Worm (Caenorhabditis elegans) whole organism, L4 larva: ENCODE data around the gene ZK892.4.

Experiments used
- F10B5.3 ChIP-seq: sonication (generic microtip); optimal IDR thresholded peaks from 2 replicates; lab custom pipeline; 2016; ENCODE audit warnings: mild to moderate bottlenecking, missing genetic modification characterization, missing compliant biosample characterization
- F44E2.7 ChIP-seq: fragments of 200-800 bp; sonication (Bioruptor generic); IDR thresholded peaks from 2 replicates; pipeline ENCODE4 v2.1.2; 2022; ENCODE audit warnings: missing genetic modification characterization, missing compliant biosample characterization
- T20F7.1 ChIP-seq: fragments of 200-800 bp; sonication (Bioruptor generic); optimal IDR thresholded peaks from 2 replicates; lab custom pipeline; 2018; ENCODE audit warnings: mild to moderate bottlenecking, missing genetic modification characterization, missing compliant biosample characterization
- Y48G9A.11 ChIP-seq: fragments of 200-800 bp; sonication (Bioruptor generic); IDR thresholded peaks from 2 replicates; pipeline ENCODE4 v1.3.6; 2022; ENCODE audit warnings: missing genetic modification reagents, missing genetic modification characterization, missing compliant biosample characterization
- ZK337.2 ChIP-seq: fragments of 200-800 bp; sonication (Bioruptor generic); IDR thresholded peaks from 2 replicates; pipeline ENCODE4 v1.3.6; 2022; ENCODE audit warnings: missing genetic modification reagents, missing genetic modification characterization, missing compliant biosample characterization
- aha-1 ChIP-seq: fragments of 150-350 bp; peaks from one replicate; lab custom pipeline; 2014; ENCODE audit warnings: missing biosample characterization, missing genetic modification characterization
- ceh-44 ChIP-seq: fragments of 200-800 bp; sonication (Bioruptor generic); IDR thresholded peaks from 2 replicates; pipeline ENCODE4 v1.3.6; 2022; ENCODE audit warnings: missing genetic modification reagents, missing genetic modification characterization, missing compliant biosample characterization
- ceh-62 ChIP-seq: sonication (generic microtip); optimal IDR thresholded peaks from 2 replicates; lab custom pipeline; 2017; ENCODE audit warnings: missing biosample characterization, missing genetic modification characterization
- ceh-82 ChIP-seq: sonication (generic microtip); optimal IDR thresholded peaks from 2 replicates; lab custom pipeline; 2017; ENCODE audit warnings: missing biosample characterization, missing genetic modification characterization
- daf-16 ChIP-seq, 3 experiments: sonication (generic microtip); optimal IDR thresholded peaks; 2 replicates each; lab custom pipeline; 2016 to 2017; ENCODE audit warnings: missing genetic modification characterization in 3 of 3, missing genetic modification reagents in 3 of 3, mild to moderate bottlenecking in 2 of 3, missing compliant biosample characterization in 2 of 3, missing biosample characterization in 1 of 3, moderate library complexity in 1 of 3
- dmd-6 ChIP-seq: fragments of 200-800 bp; sonication (Bioruptor generic); IDR thresholded peaks from 2 replicates; pipeline ENCODE4 v1.3.6; 2022; ENCODE audit warnings: missing genetic modification reagents, missing genetic modification characterization, missing compliant biosample characterization
- dpl-1 ChIP-seq: fragments of 150-350 bp; optimal IDR thresholded peaks from 2 replicates; lab custom pipeline; 2014; ENCODE audit warnings: missing biosample characterization, missing genetic modification reagents, missing genetic modification characterization
- duxl-1 ChIP-seq: sonication (generic microtip); optimal IDR thresholded peaks from 2 replicates; lab custom pipeline; 2016; ENCODE audit warnings: mild to moderate bottlenecking, missing genetic modification characterization, moderate library complexity, missing compliant biosample characterization; ENCODE audit not compliant: poor library complexity
- dve-1 ChIP-seq: sonication (generic microtip); optimal IDR thresholded peaks from 2 replicates; lab custom pipeline; 2017; ENCODE audit warnings: antibody characterized with exemption, mild to moderate bottlenecking, missing genetic modification characterization, missing compliant biosample characterization; ENCODE audit not compliant: insufficient read depth
- hif-1 ChIP-seq, 2 experiments: sonication (generic microtip); optimal IDR thresholded peaks; 2 replicates each; lab custom pipeline; 2016 to 2017; ENCODE audit warnings: missing compliant biosample characterization in 2 of 2, missing genetic modification characterization in 2 of 2, missing genetic modification reagents in 2 of 2, missing genotype in 2 of 2, mild to moderate bottlenecking in 1 of 2
- hlh-30 ChIP-seq: sonication (generic microtip); optimal IDR thresholded peaks from 2 replicates; lab custom pipeline; 2017; ENCODE audit warnings: antibody characterized with exemption, mild to moderate bottlenecking, missing genetic modification characterization, missing compliant biosample characterization; ENCODE audit not compliant: insufficient read depth
- jun-1 ChIP-seq: fragments of 150-350 bp; optimal IDR thresholded peaks from 2 replicates; lab custom pipeline; 2014; ENCODE audit warnings: missing biosample characterization, missing genetic modification reagents, missing genetic modification characterization
- lim-7 ChIP-seq: fragments of 200-800 bp; sonication (Bioruptor generic); IDR thresholded peaks from 2 replicates; pipeline ENCODE4 v1.3.6; 2022; ENCODE audit warnings: missing genetic modification characterization, missing compliant biosample characterization
- lin-1 ChIP-seq: fragments of 200-800 bp; sonication (Bioruptor generic); IDR thresholded peaks from 2 replicates; pipeline ENCODE4 v1.3.6; 2022; ENCODE audit warnings: missing genetic modification reagents, missing genetic modification characterization, missing compliant biosample characterization
- lin-38 ChIP-seq: fragments of 200-800 bp; sonication (Bioruptor generic); IDR thresholded peaks from 2 replicates; pipeline ENCODE4 v1.3.6; 2022; ENCODE audit warnings: missing genetic modification reagents, missing genetic modification characterization, missing compliant biosample characterization
- lin-39 ChIP-seq: fragments of 150-350 bp; optimal IDR thresholded peaks from 2 replicates; lab custom pipeline; 2014; ENCODE audit warnings: missing biosample characterization, missing genetic modification reagents, missing genetic modification characterization
- lsy-2 ChIP-seq, 2 experiments: fragments of 150-350 bp in 1 of 2; sonication (generic microtip) in 1 of 2; optimal IDR thresholded peaks; 2 replicates each; lab custom pipeline; 2014 to 2017; ENCODE audit warnings: missing biosample characterization in 2 of 2, missing genetic modification characterization in 2 of 2
- mdt-29 ChIP-seq: fragments of 200-800 bp; sonication (Bioruptor generic); IDR thresholded peaks from 2 replicates; pipeline ENCODE4 v1.3.6; 2022; ENCODE audit warnings: missing genetic modification reagents, missing genetic modification characterization, missing compliant biosample characterization
- mes-2 ChIP-seq: sonication (generic microtip); optimal IDR thresholded peaks from 2 replicates; lab custom pipeline; 2016; ENCODE audit warnings: missing genotype, mild to moderate bottlenecking, missing genetic modification characterization, missing compliant biosample characterization; ENCODE audit not compliant: poor library complexity, severe bottlenecking
- mxl-3 ChIP-seq: fragments of 200-800 bp; sonication (Bioruptor generic); optimal IDR thresholded peaks from 2 replicates; lab custom pipeline; 2018; ENCODE audit warnings: mild to moderate bottlenecking, missing genetic modification characterization, missing compliant biosample characterization
- nhr-102 ChIP-seq: sonication (generic microtip); optimal IDR thresholded peaks from 2 replicates; lab custom pipeline; 2016; ENCODE audit warnings: mild to moderate bottlenecking, missing genetic modification characterization, moderate library complexity, missing compliant biosample characterization
- nhr-237 ChIP-seq: sonication (generic microtip); optimal IDR thresholded peaks from 2 replicates; lab custom pipeline; 2017; ENCODE audit warnings: missing biosample characterization, missing genetic modification characterization
- nhr-25 ChIP-seq: sonication (generic microtip); optimal IDR thresholded peaks from 2 replicates; lab custom pipeline; 2017; ENCODE audit warnings: missing genetic modification characterization, mild to moderate bottlenecking, missing compliant biosample characterization, antibody characterized with exemption, moderate library complexity, borderline replicate concordance; ENCODE audit not compliant: insufficient read depth
- nhr-28 ChIP-seq: fragments of 150-350 bp; optimal IDR thresholded peaks from 2 replicates; lab custom pipeline; 2014; ENCODE audit warnings: missing biosample characterization, missing genetic modification characterization
- nhr-48 ChIP-seq: sonication (generic microtip); optimal IDR thresholded peaks from 2 replicates; lab custom pipeline; 2016; ENCODE audit warnings: mild to moderate bottlenecking, missing genetic modification characterization, missing compliant biosample characterization
- nhr-76 ChIP-seq: fragments of 150-350 bp; optimal IDR thresholded peaks from 2 replicates; lab custom pipeline; 2014; ENCODE audit warnings: missing biosample characterization, missing genetic modification characterization
- nhr-77 ChIP-seq: fragments of 150-350 bp; optimal IDR thresholded peaks from 2 replicates; lab custom pipeline; 2014; ENCODE audit warnings: missing biosample characterization, missing genetic modification characterization
- pqm-1 ChIP-seq: sonication (generic microtip); optimal IDR thresholded peaks from 2 replicates; lab custom pipeline; 2017; ENCODE audit warnings: missing biosample characterization, missing genetic modification characterization
- set-16 ChIP-seq: fragments of 200-800 bp; sonication (Bioruptor generic); IDR thresholded peaks from 2 replicates; pipeline ENCODE4 v1.3.6; 2022; ENCODE audit warnings: missing genetic modification reagents, missing genetic modification characterization, missing compliant biosample characterization
- snpc-1.2 ChIP-seq: fragments of 200-800 bp; sonication (Bioruptor generic); IDR thresholded peaks from 2 replicates; pipeline ENCODE4 v1.3.6; 2022; ENCODE audit warnings: missing genetic modification reagents, missing genetic modification characterization, missing compliant biosample characterization
- spr-1 ChIP-seq: sonication (generic microtip); optimal IDR thresholded peaks from 2 replicates; lab custom pipeline; 2016; ENCODE audit warnings: mild to moderate bottlenecking, missing genetic modification characterization, missing compliant biosample characterization
- spr-3 ChIP-seq: fragments of 200-800 bp; sonication (Bioruptor generic); optimal IDR thresholded peaks from 2 replicates; lab custom pipeline; 2018; ENCODE audit warnings: mild to moderate bottlenecking, missing genetic modification characterization, missing compliant biosample characterization
- tag-97 ChIP-seq: fragments of 200-800 bp; sonication (Bioruptor generic); IDR thresholded peaks from 2 replicates; pipeline ENCODE4 v1.3.6; 2022; ENCODE audit warnings: missing genetic modification characterization, missing compliant biosample characterization
- unc-130 ChIP-seq: sonication (generic microtip); optimal IDR thresholded peaks from 2 replicates; lab custom pipeline; 2016; ENCODE audit warnings: missing genetic modification reagents, missing genetic modification characterization, missing compliant biosample characterization
- unc-62 ChIP-seq, 3 experiments: fragments of 150-350 bp in 1 of 3; sonication (generic microtip); optimal IDR thresholded peaks in 2 of 3; peaks in 1 of 3; 1 replicate in 1 of 3; 2 replicates in 2 of 3; lab custom pipeline; 2014 to 2017; ENCODE audit warnings: missing biosample characterization in 3 of 3, missing genetic modification characterization in 3 of 3, missing genetic modification reagents in 3 of 3, missing genotype in 1 of 3
- vab-7 ChIP-seq: fragments of 200-800 bp; sonication (Bioruptor generic); IDR thresholded peaks from 2 replicates; pipeline ENCODE4 v1.3.6; 2022; ENCODE audit warnings: missing genetic modification reagents, missing genetic modification characterization, missing compliant biosample characterization
- zfp-2 ChIP-seq: sonication (generic microtip); optimal IDR thresholded peaks from 2 replicates; lab custom pipeline; 2016; ENCODE audit warnings: mild to moderate bottlenecking, missing genetic modification characterization, missing compliant biosample characterization
- zfp-3 ChIP-seq: fragments of 200-800 bp; sonication (Bioruptor generic); conservative IDR thresholded peaks from 2 replicates; pipeline ENCODE4 v1.3.6; 2022; ENCODE audit warnings: missing genetic modification reagents, missing genetic modification characterization, missing compliant biosample characterization
- ztf-11 ChIP-seq: fragments of 150-350 bp; optimal IDR thresholded peaks from 2 replicates; lab custom pipeline; 2014; ENCODE audit warnings: missing biosample characterization, missing genetic modification characterization

Gene ZK892.4

DNA sequence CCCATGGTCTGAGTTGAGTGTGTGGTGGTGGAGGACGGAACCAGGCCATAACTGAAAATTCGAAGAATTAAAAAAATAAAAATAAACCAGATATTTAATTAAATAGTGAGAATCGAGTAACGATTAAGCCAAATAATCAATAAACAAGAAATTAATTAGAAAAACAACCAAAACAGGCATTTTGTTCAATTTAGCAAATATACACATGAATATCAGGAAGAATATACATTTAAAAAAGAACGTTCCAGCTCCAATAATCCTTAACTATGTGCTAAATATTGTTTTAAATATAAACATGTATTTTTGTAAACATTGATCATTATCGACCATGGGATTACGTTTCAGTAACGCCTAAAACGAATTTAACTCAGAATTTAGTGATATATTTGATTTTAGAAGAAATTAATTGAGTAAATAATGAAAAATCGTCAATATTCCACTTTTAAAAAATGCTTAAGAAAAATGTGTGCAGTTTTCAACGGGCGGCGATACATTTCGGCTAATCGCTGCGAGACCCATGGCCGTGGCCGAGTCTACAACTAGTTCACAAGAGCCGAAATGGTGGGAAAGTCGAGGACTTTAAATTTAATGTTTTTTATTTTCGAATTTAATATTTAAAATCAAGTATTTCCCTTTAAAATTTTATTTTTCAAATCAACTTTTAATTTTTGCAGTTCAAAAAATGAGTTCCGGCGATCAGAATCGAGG lies 38.2 kb upstream of the ZK892.4 start, which contains the start of the genes R53.4 and psf-1 (continued):
- no peak for TF ChIP-seq ztf-11 (tag; lab: Kevin White, UChicago)
- TF ChIP-seq jun-1 (tag; lab: Kevin White, UChicago), result no peak
- no peak for TF ChIP-seq nhr-237 (tag; lab: Kevin White, UChicago)
- TF ChIP-seq duxl-1 (tag; lab: Kevin White, UChicago), result no peak
- TF ChIP-seq F10B5.3 (tag; lab: Kevin White, UChicago), result no peak
- TF ChIP-seq nhr-25 (tag; lab: Kevin White, UChicago), result no peak
- TF ChIP-seq aha-1 (tag; lab: Kevin White, UChicago), result no peak
- TF ChIP-seq zfp-2 (tag; lab: Kevin White, UChicago), result no peak
- TF ChIP-seq lim-7, result no peak
- peak; percentile 61; the same call in 1 of the 2 replicates for TF ChIP-seq ceh-44 (GFP tag; lab: Robert Waterston, UW)
- no peak for TF ChIP-seq zfp-3 (GFP tag; lab: Robert Waterston, UW)
- no peak for TF ChIP-seq snpc-1.2 (GFP tag; lab: Robert Waterston, UW)
- TF ChIP-seq ceh-82 (tag; lab: Kevin White, UChicago), result no peak
- TF ChIP-seq spr-3, result no peak
- TF ChIP-seq nhr-76 (tag; lab: Kevin White, UChicago), result no peak
- no peak for TF ChIP-seq nhr-48 (tag; lab: Kevin White, UChicago)
- TF ChIP-seq hif-1 (tag; optimal IDR thresholded peaks at IDR 0.05; lab: Kevin White, UChicago), result peak in 1 of 2 experiments; percentile 82
- TF ChIP-seq lin-39 (tag; lab: Kevin White, UChicago), result no peak
- TF ChIP-seq dpl-1 (GFP tag; lab: Kevin White, UChicago), result peak; percentile 85
- peak; percentile 30; the same call in 1 of the 2 replicates for TF ChIP-seq dmd-6 (GFP tag; lab: Robert Waterston, UW)

DNA sequence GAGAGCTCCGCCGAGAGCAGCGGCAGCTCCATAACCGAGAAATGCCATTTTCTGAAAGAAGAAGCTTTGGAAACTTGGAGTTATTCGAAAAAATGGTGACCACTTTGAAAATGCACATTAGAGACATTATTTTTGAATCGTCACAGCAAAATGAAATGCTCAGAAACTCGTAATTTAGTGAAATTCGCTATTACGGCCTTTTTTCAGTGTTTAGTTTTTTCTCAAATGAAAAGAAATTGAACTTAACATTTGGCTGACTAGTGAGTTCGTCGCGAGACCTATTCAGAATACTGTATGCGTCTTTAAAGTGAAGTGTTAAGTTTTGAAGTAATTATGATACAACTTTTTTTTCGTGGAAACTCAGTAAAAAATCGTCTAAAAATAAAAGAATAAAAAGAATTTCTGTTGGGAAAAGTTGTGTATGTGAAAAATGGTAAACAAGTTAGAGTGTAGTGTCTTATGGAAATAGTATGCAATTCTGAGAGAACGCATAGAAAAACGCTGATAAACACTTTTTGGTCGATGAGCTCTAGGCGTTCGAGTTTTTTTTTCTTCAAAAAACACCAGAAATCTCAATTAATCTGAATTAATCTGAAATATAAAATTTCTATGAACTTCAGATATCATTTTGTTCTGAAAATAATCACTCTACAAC lies 35.8 kb upstream of the ZK892.4 start, which contains the start of gene R53.5:
TSS of gene R53.5 (minus strand) at position 51 of the 655 bp plus-strand sequence.
- peak; percentile 3 for TF ChIP-seq pqm-1 (tag; lab: Kevin White, UChicago)
- no peak for TF ChIP-seq F44E2.7
- TF ChIP-seq set-16 (GFP tag; lab: Robert Waterston, UW), result no peak
- TF ChIP-seq nhr-28, result peak; percentile 41
- 0 out of 2 replicates have a peak, but pooled peaks have one; percentile 14 for TF ChIP-seq lin-38 (GFP tag; lab: Robert Waterston, UW)
- TF ChIP-seq tag-97 (GFP tag; lab: Robert Waterston, UW), result no peak
- no peak for TF ChIP-seq unc-130 (GFP tag; lab: Kevin White, UChicago)
- TF ChIP-seq lin-1 (GFP tag; lab: Robert Waterston, UW), result no peak
- peak in 1 of 2 experiments; percentile 22 for TF ChIP-seq unc-62 (GFP tag; optimal IDR thresholded peaks at IDR 0.05 in 1 of 2; lab: Kevin White, UChicago)
- no peak for TF ChIP-seq unc-62 (tag; optimal IDR thresholded peaks at IDR 0.05; lab: Kevin White, UChicago)
- peak; percentile 22 for TF ChIP-seq nhr-77 (tag; lab: Kevin White, UChicago)
- no peak for TF ChIP-seq ZK337.2 (GFP tag; lab: Robert Waterston, UW)
- TF ChIP-seq vab-7 (GFP tag; lab: Robert Waterston, UW), result no peak
- peak; percentile 39 for TF ChIP-seq T20F7.1 (GFP tag; lab: Kevin White, UChicago)
- TF ChIP-seq mdt-29 (GFP tag; lab: Robert Waterston, UW), result no peak
- no peak for TF ChIP-seq mxl-3 (GFP tag; lab: Kevin White, UChicago)
- TF ChIP-seq daf-16 (GFP tag; optimal IDR thresholded peaks at IDR 0.05; lab: Kevin White, UChicago), result peak in 1 of 2 experiments; percentile 59
- TF ChIP-seq daf-16 (tag; optimal IDR thresholded peaks at IDR 0.05; lab: Kevin White, UChicago), result peak; percentile 91
- TF ChIP-seq dve-1 (tag; lab: Kevin White, UChicago), result peak; percentile 25
- no peak for TF ChIP-seq ztf-11 (tag; lab: Kevin White, UChicago)
- no peak for TF ChIP-seq spr-1
- TF ChIP-seq lsy-2 (tag; optimal IDR thresholded peaks at IDR 0.05; lab: Kevin White, UChicago), result peak in 1 of 2 experiments; percentile 41
- no peak for TF ChIP-seq Y48G9A.11 (GFP tag; lab: Robert Waterston, UW)
- no peak for TF ChIP-seq nhr-102 (tag; lab: Kevin White, UChicago)
- no peak for TF ChIP-seq hlh-30
- TF ChIP-seq ceh-62 (tag; lab: Kevin White, UChicago), result no peak
- no peak for TF ChIP-seq mes-2
